Fruit fly (Drosophila melanogaster) whole organism, embryonic: ENCODE data around the gene CG7582.

Experiments
- Abd-B ChIP-seq: fragments of 200-800 bp; sonication (Bioruptor generic); optimal IDR thresholded peaks from 2 replicates; lab custom pipeline; 2018; ENCODE audit warnings: missing biosample characterization, mild to moderate bottlenecking, missing genetic modification characterization, moderate library complexity
- Adf1 ChIP-seq: fragments of 200-800 bp; sonication (Bioruptor generic); IDR thresholded peaks from 2 replicates; pipeline ENCODE4 v1.3.6; 2022; ENCODE audit warnings: missing biosample characterization, missing genetic modification characterization
- Asciz ChIP-seq: fragments of 200-800 bp; sonication (Bioruptor generic); optimal IDR thresholded peaks from 2 replicates; lab custom pipeline; 2017; ENCODE audit warnings: missing biosample characterization, mild to moderate bottlenecking, missing genetic modification characterization, missing genetic modification reagents
- Atf-2 ChIP-seq: fragments of 200-800 bp; sonication (Bioruptor generic); optimal IDR thresholded peaks from 2 replicates; lab custom pipeline; 2016; ENCODE audit warnings: missing biosample characterization, missing genetic modification characterization
- CG10366 ChIP-seq: fragments of 200-800 bp; sonication (Bioruptor generic); IDR thresholded peaks from 2 replicates; pipeline ENCODE4 v1.3.6; 2022; ENCODE audit warnings: missing biosample characterization, missing genetic modification characterization
- CG10431 ChIP-seq: fragments of 200-800 bp; sonication (Bioruptor generic); optimal IDR thresholded peaks from 3 replicates; lab custom pipeline; 2018; ENCODE audit warnings: missing biosample characterization, mild to moderate bottlenecking, missing genetic modification characterization
- CG11456 ChIP-seq: fragments of 200-800 bp; sonication (Bioruptor generic); IDR thresholded peaks from 3 replicates; pipeline ENCODE4 v1.3.6; 2022; ENCODE audit warnings: missing biosample characterization, missing genetic modification characterization
- CG12659 ChIP-seq: fragments of 200-800 bp; sonication (Bioruptor generic); optimal IDR thresholded peaks from 3 replicates; lab custom pipeline; 2017; ENCODE audit warnings: mild to moderate bottlenecking, missing biosample characterization, missing genetic modification reagents, missing genetic modification characterization
- CG1529 ChIP-seq: fragments of 200-800 bp; sonication (Bioruptor generic); optimal IDR thresholded peaks from 3 replicates; lab custom pipeline; 2018; ENCODE audit warnings: missing biosample characterization, missing genetic modification characterization
- CG15479 ChIP-seq: fragments of 200-800 bp; sonication (Bioruptor generic); optimal IDR thresholded peaks from 3 replicates; lab custom pipeline; 2019; ENCODE audit warnings: missing biosample characterization, mild to moderate bottlenecking, missing genetic modification characterization, moderate library complexity
- CG16813 ChIP-seq: fragments of 200-800 bp; sonication (Bioruptor generic); IDR thresholded peaks from 3 replicates; pipeline ENCODE4 v1.3.6; 2022; ENCODE audit warnings: missing biosample characterization, missing genetic modification characterization; ENCODE audit not compliant: partially characterized antibody
- CG2889 ChIP-seq: fragments of 200-800 bp; sonication (Bioruptor generic); IDR thresholded peaks from 3 replicates; pipeline ENCODE4 v1.3.6; 2022; ENCODE audit warnings: missing biosample characterization, missing genetic modification characterization
- CG30403 ChIP-seq: fragments of 200-800 bp; sonication (Bioruptor generic); optimal IDR thresholded peaks from 3 replicates; lab custom pipeline; 2016; ENCODE audit warnings: missing biosample characterization, missing genetic modification characterization
- CG31388 ChIP-seq: fragments of 200-800 bp; sonication (Bioruptor generic); optimal IDR thresholded peaks from 2 replicates; lab custom pipeline; 2016; ENCODE audit warnings: missing biosample characterization, missing genetic modification characterization
- CG32772 ChIP-seq: fragments of 200-800 bp; sonication (Bioruptor generic); IDR thresholded peaks from 2 replicates; pipeline ENCODE4 v1.3.6; 2022; ENCODE audit warnings: missing biosample characterization, missing genetic modification characterization
- CG42726 ChIP-seq: fragments of 200-800 bp; sonication (Bioruptor generic); IDR thresholded peaks from 2 replicates; pipeline ENCODE4 v1.3.6; 2022; ENCODE audit warnings: missing biosample characterization, missing genetic modification characterization; ENCODE audit not compliant: partially characterized antibody
- CG4617 ChIP-seq: fragments of 200-800 bp; sonication (Bioruptor generic); optimal IDR thresholded peaks from 3 replicates; lab custom pipeline; 2016; ENCODE audit warnings: missing biosample characterization, missing genetic modification characterization, borderline replicate concordance
- CG6683 ChIP-seq: fragments of 200-800 bp; sonication (Bioruptor generic); optimal IDR thresholded peaks from 2 replicates; lab custom pipeline; 2017; ENCODE audit warnings: missing biosample characterization, mild to moderate bottlenecking, missing genetic modification characterization, missing genetic modification reagents
- CG7963 ChIP-seq: fragments of 200-800 bp; sonication (Bioruptor generic); IDR thresholded peaks from 3 replicates; pipeline ENCODE4 v1.3.6; 2022; ENCODE audit warnings: missing biosample characterization, missing genetic modification characterization; ENCODE audit not compliant: partially characterized antibody
- CkIIα-i1 ChIP-seq: fragments of 200-800 bp; sonication (Bioruptor generic); IDR thresholded peaks from 2 replicates; pipeline ENCODE4 v1.3.6; 2022; ENCODE audit warnings: missing biosample characterization, missing genetic modification characterization
- CrebB ChIP-seq: fragments of 200-800 bp; sonication (Bioruptor generic); optimal IDR thresholded peaks from 3 replicates; lab custom pipeline; 2018; ENCODE audit warnings: missing biosample characterization, mild to moderate bottlenecking, missing genetic modification characterization
- Dip3 ChIP-seq: fragments of 200-800 bp; sonication (Bioruptor generic); optimal IDR thresholded peaks from 3 replicates; lab custom pipeline; 2016; ENCODE audit warnings: missing biosample characterization, missing genetic modification characterization
- E2f2 ChIP-seq: fragments of 200-800 bp; sonication (Bioruptor generic); IDR thresholded peaks from 2 replicates; pipeline ENCODE4 v1.3.6; 2022; ENCODE audit warnings: missing biosample characterization, missing genetic modification characterization
- Hey ChIP-seq: fragments of 200-800 bp; sonication (Bioruptor generic); optimal IDR thresholded peaks from 3 replicates; lab custom pipeline; 2018; ENCODE audit warnings: missing biosample characterization, mild to moderate bottlenecking, missing genetic modification characterization
- Hr51 ChIP-seq, 2 experiments: fragments of 200-800 bp; sonication (Bioruptor generic); optimal IDR thresholded peaks; 2 replicates in 1 of 2; 3 replicates in 1 of 2; lab custom pipeline; 2016 to 2018; ENCODE audit warnings: missing biosample characterization in 2 of 2, missing genetic modification characterization in 2 of 2, mild to moderate bottlenecking in 1 of 2, moderate library complexity in 1 of 2
- Lhr ChIP-seq: fragments of 200-800 bp; sonication (Bioruptor generic); optimal IDR thresholded peaks from 3 replicates; lab custom pipeline; 2017; ENCODE audit warnings: mild to moderate bottlenecking, missing biosample characterization, missing genetic modification reagents, missing genetic modification characterization
- MBD-R2 ChIP-seq: fragments of 200-800 bp; sonication (Bioruptor generic); IDR thresholded peaks from 2 replicates; pipeline ENCODE4 v1.3.6; 2022; ENCODE audit warnings: missing biosample characterization, missing genetic modification characterization
- Meics ChIP-seq: fragments of 200-800 bp; sonication (Bioruptor generic); optimal IDR thresholded peaks from 2 replicates; lab custom pipeline; 2017; ENCODE audit warnings: missing biosample characterization, mild to moderate bottlenecking, missing genetic modification characterization
- Mrtf ChIP-seq: fragments of 200-800 bp; sonication (Bioruptor generic); IDR thresholded peaks from 3 replicates; pipeline ENCODE4 v1.3.6; 2022; ENCODE audit warnings: missing biosample characterization, missing genetic modification characterization
- Nf-YA ChIP-seq: fragments of 200-800 bp; sonication (Bioruptor generic); IDR thresholded peaks from 2 replicates; pipeline ENCODE4 v1.3.6; 2022; ENCODE audit warnings: missing biosample characterization, missing genetic modification characterization
- Rfx ChIP-seq: fragments of 200-800 bp; sonication (Bioruptor generic); IDR thresholded peaks from 2 replicates; pipeline ENCODE4 v1.3.6; 2022; ENCODE audit warnings: missing biosample characterization, missing genetic modification characterization
- Tbp ChIP-seq: fragments of >200 bp; optimal IDR thresholded peaks from 2 replicates; lab custom pipeline; 2018; ENCODE audit warnings: missing biosample characterization, missing genetic modification characterization
- Usf ChIP-seq: fragments of 200-800 bp; sonication (Bioruptor generic); optimal IDR thresholded peaks from 2 replicates; lab custom pipeline; 2017; ENCODE audit warnings: missing genotype, missing biosample characterization, missing genetic modification characterization
- Vsx1 ChIP-seq: fragments of 200-800 bp; sonication (Bioruptor generic); optimal IDR thresholded peaks from 2 replicates; lab custom pipeline; 2017; ENCODE audit warnings: missing biosample characterization, mild to moderate bottlenecking, missing genetic modification characterization, missing genetic modification reagents
- abd-A ChIP-seq: fragments of 200-800 bp; sonication (Bioruptor generic); optimal IDR thresholded peaks from 3 replicates; lab custom pipeline; 2019; ENCODE audit warnings: missing biosample characterization, mild to moderate bottlenecking, missing genetic modification characterization, moderate library complexity
- ac ChIP-seq: fragments of 200-800 bp; sonication (Bioruptor generic); optimal IDR thresholded peaks from 3 replicates; lab custom pipeline; 2017; ENCODE audit warnings: missing biosample characterization, mild to moderate bottlenecking, missing genetic modification characterization
- chinmo ChIP-seq: fragments of 200-800 bp; sonication (Bioruptor generic); IDR thresholded peaks from 4 replicates; pipeline ENCODE4 v1.3.6; 2022; ENCODE audit warnings: missing biosample characterization, missing genetic modification characterization; ENCODE audit not compliant: partially characterized antibody
- disco-r ChIP-seq: fragments of 200-800 bp; sonication (Bioruptor generic); optimal IDR thresholded peaks from 2 replicates; lab custom pipeline; 2016; ENCODE audit warnings: missing biosample characterization, missing genetic modification characterization
- en ChIP-seq: fragments of 200-800 bp; sonication (Bioruptor generic); optimal IDR thresholded peaks from 2 replicates; lab custom pipeline; 2016; ENCODE audit warnings: missing biosample characterization, missing genetic modification characterization
- ftz-f1 ChIP-seq: fragments of 200-800 bp; sonication (Bioruptor generic); optimal IDR thresholded peaks from 2 replicates; lab custom pipeline; 2016; ENCODE audit warnings: missing biosample characterization, missing genetic modification characterization
- ham ChIP-seq: fragments of 200-800 bp; sonication (Bioruptor generic); IDR thresholded peaks from 2 replicates; pipeline ENCODE4 v1.3.6; 2022; ENCODE audit warnings: missing biosample characterization, missing genetic modification characterization
- kah ChIP-seq: fragments of 200-800 bp; sonication (Bioruptor generic); optimal IDR thresholded peaks from 2 replicates; lab custom pipeline; 2018; ENCODE audit warnings: missing biosample characterization, mild to moderate bottlenecking, missing genetic modification characterization
- klu ChIP-seq: fragments of 200-800 bp; sonication (Bioruptor generic); IDR thresholded peaks from 2 replicates; pipeline ENCODE4 v1.3.6; 2022; ENCODE audit warnings: missing biosample characterization, missing genetic modification characterization
- luna ChIP-seq: fragments of 200-800 bp; sonication (Bioruptor generic); optimal IDR thresholded peaks from 2 replicates; lab custom pipeline; 2016; ENCODE audit warnings: missing biosample characterization, missing genetic modification characterization
- run ChIP-seq: fragments of 200-800 bp; sonication (Bioruptor generic); optimal IDR thresholded peaks from 3 replicates; lab custom pipeline; 2018; ENCODE audit warnings: missing biosample characterization, mild to moderate bottlenecking, missing genetic modification characterization
- salm ChIP-seq: fragments of 200-800 bp; sonication (Bioruptor generic); optimal IDR thresholded peaks from 2 replicates; lab custom pipeline; 2018; ENCODE audit warnings: missing biosample characterization, mild to moderate bottlenecking, missing genetic modification characterization
- sens-2 ChIP-seq: fragments of 200-800 bp; sonication (Bioruptor generic); IDR thresholded peaks from 2 replicates; pipeline ENCODE4 v1.3.6; 2022; ENCODE audit warnings: missing biosample characterization, missing genetic modification characterization
- ssp ChIP-seq: fragments of 200-800 bp; sonication (Bioruptor generic); IDR thresholded peaks from 2 replicates; pipeline ENCODE4 v1.3.6; 2022; ENCODE audit warnings: missing biosample characterization, missing genetic modification characterization
- twi ChIP-seq: fragments of 200-800 bp; optimal IDR thresholded peaks from 2 replicates; lab custom pipeline; 2019; ENCODE audit warnings: missing biosample characterization, mild to moderate bottlenecking, missing genetic modification characterization, moderate library complexity
- yki ChIP-seq: fragments of >200 bp; optimal IDR thresholded peaks from 3 replicates; lab custom pipeline; 2018
- zfh1 ChIP-seq: fragments of 200-800 bp; sonication (Bioruptor generic); IDR thresholded peaks from 3 replicates; pipeline ENCODE4 v1.3.6; 2022; ENCODE audit warnings: missing biosample characterization, missing genetic modification characterization

Gene CG7582

dm6 chr3R:29675333-29675732, 6.7 kb downstream of the CG7582 start, which contains the start of the genes Bub3 and Cap-D2 (continued):
- TF ChIP-seq CG16813 (GFP tag; lab: Robert Waterston, UW) (peak; percentile 84), CG11456 (GFP tag; lab: Robert Waterston, UW) (0 out of 3 replicates have a peak, but pooled peaks have one; percentile 13), MBD-R2 (GFP tag; lab: Robert Waterston, UW) (peak; percentile 94), klu (GFP tag; lab: Robert Waterston, UW) (no peak; the same call in 1 of the 2 replicates), CG4617 (peak; percentile 71), run (tag; lab: Kevin White, UChicago) (no peak), Lhr (GFP tag; lab: Kevin White, UChicago) (peak; percentile 59), chinmo (GFP tag; lab: Robert Waterston, UW) (no peak), twi (peak; percentile 51), ac (no peak), Hey (no peak), luna (GFP tag; lab: Kevin White, UChicago) (peak; percentile 20), Adf1 (GFP tag; lab: Robert Waterston, UW) (peak; percentile 25; the same call in 1 of the 2 replicates), CG15479 (no peak), ssp (0 out of 2 replicates have a peak, but pooled peaks have one; percentile 25), CG30403 (GFP tag; lab: Kevin White, UChicago) (peak; percentile 77), Meics (GFP tag; lab: Kevin White, UChicago) (peak; percentile 65), ham (GFP tag; lab: Robert Waterston, UW) (no peak), Abd-B (GFP tag; lab: Kevin White, UChicago) (peak; percentile 69), Nf-YA (GFP tag; lab: Robert Waterston, UW) (no peak), CG6683 (GFP tag; lab: Kevin White, UChicago) (no peak), CG1529 (no peak), CG10431 (GFP tag; lab: Kevin White, UChicago) (no peak), CG10366 (GFP tag; lab: Robert Waterston, UW) (peak; percentile 66), en (GFP tag; lab: Kevin White, UChicago) (peak; percentile 50), abd-A (tag; lab: Kevin White, UChicago) (no peak), CG2889 (GFP tag; lab: Robert Waterston, UW) (peak; percentile 60), Dip3 (GFP tag; lab: Kevin White, UChicago) (peak; percentile 72), Hr51 (GFP tag; optimal IDR thresholded peaks at IDR 0.05; lab: Kevin White, UChicago) (peak in 1 of 2 experiments; percentile 70), Atf-2 (GFP tag; lab: Kevin White, UChicago) (peak; percentile 69), CG7963 (GFP tag; lab: Robert Waterston, UW) (peak; percentile 71), CrebB (tag; lab: Kevin White, UChicago) (peak; percentile 48), Vsx1 (GFP tag; lab: Kevin White, UChicago) (no peak), ftz-f1 (GFP tag; lab: Kevin White, UChicago) (no peak), CG42726 (0 out of 2 replicates have a peak, but pooled peaks have one; percentile 12), Usf (no peak), CkIIα-i1 (GFP tag; lab: Robert Waterston, UW) (no peak), Rfx (GFP tag; lab: Robert Waterston, UW) (peak; percentile 58), Asciz (GFP tag; lab: Kevin White, UChicago) (no peak), salm (no peak), E2f2 (peak; percentile 77), sens-2 (no peak), Mrtf (no peak), yki (lab: Kevin White, UChicago) (no peak), zfh1 (GFP tag; lab: Robert Waterston, UW) (peak; percentile 46; the same call in 1 of the 3 replicates), CG31388 (peak; percentile 64), kah (GFP tag; lab: Kevin White, UChicago) (no peak), Tbp (GFP tag; lab: Kevin White, UChicago) (no peak), CG32772 (GFP tag; lab: Robert Waterston, UW) (peak; percentile 57; the same call in 1 of the 2 replicates), disco-r (GFP tag; lab: Kevin White, UChicago) (no peak), CG12659 (GFP tag; lab: Kevin White, UChicago) (peak; percentile 71)
